Worm (Caenorhabditis elegans): ENCODE data around the gene K02C4.2.
A peak's percentile ranks its signal among the peaks of the same experiment; 100 is the strongest.

DNA sequence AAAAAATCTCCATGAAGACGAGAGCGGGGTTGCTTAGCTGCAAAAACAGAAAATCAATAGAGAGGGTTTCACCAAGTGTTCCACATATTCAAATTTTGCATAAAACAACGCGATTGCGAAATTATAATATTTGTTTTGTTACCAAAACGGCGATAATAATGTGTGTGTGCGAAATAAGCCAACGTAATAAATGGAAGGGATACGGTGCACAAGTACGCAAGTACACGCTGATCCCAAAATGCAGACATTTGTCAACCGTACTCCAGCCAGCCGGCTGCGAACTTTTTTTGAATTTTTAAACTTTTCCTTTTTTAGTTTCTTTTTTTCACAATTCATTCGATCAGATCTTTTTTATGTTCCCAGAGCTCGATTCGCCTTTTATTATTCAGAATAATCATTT lies 49.3 kb downstream of the K02C4.2 start, which contains the start of gene ire-1:
- TF ChIP-seq T20F7.1 (GFP tag; optimal IDR thresholded peaks at IDR 0.05), result peak; percentile 47
- TF ChIP-seq lin-13 (GFP tag; optimal IDR thresholded peaks at IDR 0.05), result peak; percentile 42
- TF ChIP-seq zag-1 (tag; optimal IDR thresholded peaks at IDR 0.05), result no peak
- peak; percentile 38; the same call in 1 of the 2 replicates for TF ChIP-seq hmg-1.1 (GFP tag; IDR thresholded peaks at IDR 0.05)
- no peak for TF ChIP-seq unc-62 (GFP tag; optimal IDR thresholded peaks at IDR 0.05 in 1 of 2)
- no peak for TF ChIP-seq unc-62 (tag; optimal IDR thresholded peaks at IDR 0.05)
- TF ChIP-seq nhr-28 (tag; optimal IDR thresholded peaks at IDR 0.05), result peak; percentile 49
